Fruit fly (Drosophila melanogaster) ovary, adult (tissue): ENCODE measurements around the gene Srg3.

Experiments used
- CG17801 ChIP-seq: fragments of 200-800 bp; optimal IDR thresholded peaks from 2 replicates; lab custom pipeline; 2019; ENCODE audit warnings: missing biosample characterization, mild to moderate bottlenecking, missing genetic modification characterization, moderate library complexity; ENCODE audit not compliant: partially characterized antibody

Srg3 gene

DNA sequence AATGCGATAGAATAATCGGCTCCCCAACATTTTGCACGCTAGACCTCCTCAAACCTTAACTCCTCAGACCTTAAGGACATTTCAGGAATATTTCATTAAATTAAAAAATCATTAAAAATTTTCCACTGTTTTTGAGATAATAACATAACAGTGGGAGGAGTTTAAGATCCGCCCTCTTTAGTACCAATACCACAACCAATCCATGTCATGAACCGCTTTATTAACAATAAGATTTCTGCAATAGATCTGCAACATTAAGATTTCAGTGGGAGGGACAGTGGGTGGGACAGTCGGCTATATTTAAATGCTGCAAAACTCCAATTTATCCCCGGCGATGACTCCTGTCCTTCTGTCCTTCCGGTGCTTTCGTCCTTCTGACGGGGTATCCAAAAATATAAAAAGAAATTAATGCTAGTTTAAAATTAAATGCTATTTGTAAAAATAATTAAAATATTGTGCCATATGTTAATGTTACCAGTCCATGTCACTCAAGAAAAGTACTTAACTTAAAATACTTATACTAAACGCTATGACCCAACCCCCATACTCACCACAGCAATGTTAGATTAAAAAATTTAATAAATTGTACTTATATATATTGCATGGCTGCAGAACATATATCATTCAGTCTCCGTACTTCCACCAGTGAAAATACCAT, at the start of gene Srg3:
TSS of gene Srg3 (plus strand) at position 608 of the 658 bp plus-strand sequence.
- no peak for TF ChIP-seq CG17801 (GFP tag; lab: Kevin White, UChicago)

DNA sequence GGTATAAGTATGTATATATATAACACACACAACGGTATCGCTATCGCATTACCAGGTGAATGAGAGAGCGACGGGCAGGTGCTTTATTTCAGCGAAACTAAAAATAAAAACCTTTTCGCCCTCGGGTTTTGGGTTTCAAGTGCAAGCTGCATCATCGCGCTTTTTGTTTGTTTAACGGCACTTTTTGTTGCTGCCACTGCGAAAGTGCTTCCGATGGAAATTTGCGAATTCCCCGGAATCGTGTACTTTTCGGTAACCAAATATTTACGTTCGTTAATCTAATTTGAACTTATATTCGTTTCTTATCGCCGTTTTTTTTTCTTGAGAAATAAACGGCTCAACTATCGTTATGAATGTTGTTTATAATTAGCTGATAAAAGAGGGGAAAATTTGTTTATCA, 47.0 kb upstream of the Srg3 start:
- peak; percentile 11 for TF ChIP-seq CG17801 (GFP tag; lab: Kevin White, UChicago)

DNA sequence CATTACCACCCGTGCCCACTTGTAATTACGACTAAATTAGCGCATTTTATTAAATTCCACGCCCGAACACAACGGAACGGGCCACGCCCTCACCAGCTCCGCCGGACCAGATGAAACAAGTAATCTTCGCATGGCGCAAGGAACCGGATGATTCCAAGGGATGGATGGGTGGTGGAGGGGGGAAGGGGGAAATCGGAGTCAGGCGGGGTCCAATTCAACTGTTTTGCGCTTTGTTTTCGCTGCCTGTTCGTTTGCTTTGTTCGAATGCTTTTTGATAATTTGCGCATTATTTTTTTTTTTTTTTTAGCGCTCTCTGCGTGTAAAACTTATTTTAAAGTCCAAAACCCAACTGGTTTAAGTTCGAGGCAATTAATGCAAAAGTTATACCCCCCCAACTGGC, 46.3 kb upstream of the Srg3 start:
- no peak for TF ChIP-seq CG17801 (GFP tag; lab: Kevin White, UChicago)

DNA sequence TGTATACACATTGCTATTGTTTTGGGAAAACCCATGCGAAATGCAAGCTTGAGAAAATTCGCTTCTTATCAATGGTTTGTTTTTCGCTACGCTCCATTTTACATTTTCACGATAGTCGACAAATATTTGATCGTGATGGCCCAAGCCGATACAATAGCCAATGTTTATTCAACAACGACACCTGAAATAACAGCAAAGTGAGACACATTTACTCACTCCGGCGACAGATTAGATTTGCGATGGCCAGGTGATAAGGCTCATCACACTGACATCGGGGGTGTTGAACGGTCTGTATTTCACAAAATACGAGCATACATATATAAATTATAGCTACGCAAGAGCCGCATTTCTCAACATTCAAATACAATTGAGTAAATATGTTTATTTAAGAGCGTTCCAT, 45.9 kb upstream of the Srg3 start:
- peak; percentile 58 for TF ChIP-seq CG17801 (GFP tag; lab: Kevin White, UChicago)

DNA sequence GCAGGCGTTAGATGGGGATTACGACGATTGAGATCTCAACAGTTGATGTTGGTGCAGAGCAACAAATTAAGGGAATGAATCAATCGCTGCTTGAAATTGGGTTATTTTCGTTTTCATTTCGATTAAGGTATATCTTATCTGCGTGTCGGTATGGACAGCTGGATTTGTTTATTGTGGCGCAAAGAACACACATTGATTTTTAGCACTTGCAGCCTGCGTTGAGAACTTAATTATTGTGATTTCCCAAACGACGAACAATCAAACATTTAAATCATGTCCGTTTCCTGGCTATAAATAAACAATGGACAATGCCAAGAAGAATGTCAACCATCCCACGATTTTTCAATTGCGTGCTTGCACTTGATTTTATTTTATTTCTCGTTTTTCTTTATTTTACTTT, 45.0 kb upstream of the Srg3 start:
- TF ChIP-seq CG17801 (GFP tag; lab: Kevin White, UChicago) = no peak

DNA sequence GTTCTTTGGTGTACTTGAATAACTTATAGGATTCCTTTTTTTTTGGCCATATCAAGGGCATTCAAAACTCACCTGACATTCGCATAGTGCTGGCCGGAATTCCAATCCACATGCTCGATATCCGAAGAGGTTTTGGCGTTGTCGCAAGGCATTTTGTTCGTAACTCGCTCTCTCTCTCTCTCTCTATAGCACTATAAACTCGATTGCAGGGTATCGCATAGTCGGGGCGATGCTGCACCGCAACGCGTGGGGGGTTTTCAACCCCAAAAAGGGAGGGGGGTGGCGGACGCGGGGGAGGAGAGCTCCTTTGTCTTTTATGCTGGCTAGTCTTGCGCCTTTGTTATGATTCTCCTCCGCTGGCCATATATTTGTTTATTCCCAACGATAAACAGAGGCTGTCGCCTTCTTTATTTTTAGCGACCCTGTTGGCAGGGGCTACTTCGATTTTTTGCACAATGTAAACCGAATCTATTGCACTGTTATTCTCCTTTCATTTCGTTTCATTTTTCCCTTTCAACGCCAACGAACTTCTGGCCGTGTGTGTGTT, 44.5 kb upstream of the Srg3 start:
- no peak for TF ChIP-seq CG17801 (GFP tag; lab: Kevin White, UChicago)

DNA sequence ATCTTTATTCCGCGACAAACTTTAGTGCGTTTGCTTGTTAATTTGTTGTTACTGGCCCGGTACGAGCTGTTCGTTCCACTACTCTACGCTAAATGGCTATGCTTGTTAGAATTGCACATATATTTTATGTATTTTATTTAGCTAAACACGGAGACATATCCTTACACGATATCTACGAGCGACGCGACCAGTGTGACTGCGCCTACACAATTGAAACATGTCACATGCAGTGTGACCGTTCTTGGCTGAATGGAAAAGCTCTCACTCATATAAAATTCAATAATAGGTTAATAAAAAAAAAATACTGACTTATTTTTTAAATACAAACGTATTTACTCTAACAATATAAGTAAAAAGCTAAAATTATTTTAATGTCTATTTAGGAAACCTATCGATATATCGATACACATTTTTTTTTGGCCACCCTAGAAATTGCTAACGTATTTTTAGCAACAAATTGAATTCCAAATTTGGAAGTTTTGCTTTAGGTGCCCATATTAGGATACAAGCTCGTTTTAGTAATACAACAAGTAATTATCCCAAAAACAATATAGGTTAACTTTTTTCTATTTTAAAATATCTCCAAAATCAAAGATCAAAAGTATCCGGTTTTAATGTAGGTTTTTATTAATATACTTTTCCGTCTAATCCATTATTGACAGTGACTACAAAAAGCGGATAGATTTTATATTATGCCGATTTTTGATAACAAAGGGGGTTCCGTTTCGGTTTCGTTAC, 43.9 kb upstream of the Srg3 start, which contains the start of gene CG4080:
TSS of gene CG4080 (minus strand) at position 215 of the 738 bp plus-strand sequence.
- TF ChIP-seq CG17801 (GFP tag; lab: Kevin White, UChicago) = peak; percentile 68

DNA sequence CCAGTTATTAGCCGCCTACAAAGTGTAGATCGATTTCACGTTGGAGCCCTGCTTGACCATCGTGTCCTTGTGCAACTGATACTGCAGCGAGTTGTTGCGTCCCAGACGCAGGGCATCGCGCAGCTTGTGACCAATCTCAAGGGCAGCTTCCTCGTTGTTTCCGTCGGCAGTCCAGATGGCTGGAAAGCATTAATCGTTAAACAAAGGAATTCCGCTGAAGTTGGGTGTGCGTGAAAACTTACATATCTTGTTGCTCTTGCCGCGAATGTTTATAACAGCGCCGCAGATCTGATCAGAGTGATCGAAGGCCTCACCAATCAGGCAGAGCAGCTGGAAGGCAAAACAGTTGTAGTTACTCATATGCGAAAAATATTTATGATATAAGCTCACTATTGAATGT, 43.2 kb upstream of the Srg3 start:
- TF ChIP-seq CG17801 (GFP tag; lab: Kevin White, UChicago) = no peak

DNA sequence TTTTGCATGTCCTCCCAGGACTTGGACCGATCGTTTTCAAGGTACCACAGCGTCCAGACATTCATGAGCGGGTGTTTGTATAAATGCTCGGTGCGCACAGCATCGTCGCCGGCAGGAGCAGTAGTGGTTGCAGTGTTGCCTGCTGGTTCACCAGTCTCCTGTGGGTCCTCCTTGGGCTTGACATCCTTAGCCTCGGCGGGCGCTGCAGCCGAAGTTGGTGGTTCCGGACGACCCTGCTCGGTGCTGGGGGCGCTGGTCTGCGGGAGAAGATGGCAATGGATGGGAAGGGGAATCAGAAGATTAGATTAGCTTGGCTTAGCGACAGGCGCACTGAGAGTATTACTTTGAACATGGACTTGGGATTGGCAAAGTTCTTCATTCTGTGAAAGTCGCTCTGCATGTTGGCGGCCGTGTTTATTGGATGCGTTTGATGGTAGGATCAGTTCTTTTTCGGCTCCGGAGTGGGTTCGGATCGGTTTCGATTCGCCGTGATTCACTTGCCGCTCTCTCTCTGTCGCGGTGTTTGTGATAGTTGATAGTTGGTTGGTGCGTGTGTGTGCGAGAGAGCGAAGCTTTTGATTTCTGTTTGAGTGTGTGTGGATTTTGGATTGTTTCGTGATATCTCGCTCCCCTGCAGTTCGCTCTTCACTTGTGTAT, 42.2 kb upstream of the Srg3 start:
- no peak for TF ChIP-seq CG17801 (GFP tag; lab: Kevin White, UChicago)

DNA sequence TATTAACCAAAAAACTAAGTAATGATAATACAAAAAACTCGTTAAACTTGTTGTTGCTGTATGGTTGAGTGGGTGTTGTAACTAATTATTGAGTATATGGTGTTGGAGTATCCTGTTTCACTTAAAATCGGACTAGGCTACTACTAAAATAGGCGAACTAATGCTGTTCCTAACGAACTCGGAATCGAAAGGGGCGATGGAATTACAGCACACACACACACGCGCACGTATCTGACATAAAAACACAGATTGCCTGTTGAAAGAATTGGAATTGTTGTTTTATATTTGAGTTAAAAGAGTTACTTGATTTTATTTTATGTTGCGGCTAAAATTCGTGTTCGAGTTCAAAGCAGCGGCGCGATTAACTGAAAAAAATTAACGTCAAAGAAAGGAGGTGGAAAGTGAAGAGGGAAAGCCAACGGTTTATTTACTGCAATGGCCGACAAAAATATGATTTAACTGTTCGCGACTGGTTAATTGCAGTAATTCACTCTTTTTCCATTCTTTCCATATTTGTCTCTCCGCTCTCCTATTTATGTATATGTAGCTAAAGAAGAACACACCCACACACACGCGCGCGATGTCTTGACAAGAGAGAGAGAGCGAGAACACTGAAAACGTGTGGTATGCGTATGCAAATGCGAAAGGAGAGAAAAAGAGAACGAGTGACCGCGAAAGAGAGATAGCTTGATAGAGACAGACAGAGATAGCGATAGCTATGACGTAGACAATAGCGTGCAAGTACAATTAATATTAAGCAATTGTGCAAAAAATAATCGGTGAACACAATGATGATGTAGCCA, 41.5 kb upstream of the Srg3 start:
- TF ChIP-seq CG17801 (GFP tag; lab: Kevin White, UChicago) = no peak

DNA sequence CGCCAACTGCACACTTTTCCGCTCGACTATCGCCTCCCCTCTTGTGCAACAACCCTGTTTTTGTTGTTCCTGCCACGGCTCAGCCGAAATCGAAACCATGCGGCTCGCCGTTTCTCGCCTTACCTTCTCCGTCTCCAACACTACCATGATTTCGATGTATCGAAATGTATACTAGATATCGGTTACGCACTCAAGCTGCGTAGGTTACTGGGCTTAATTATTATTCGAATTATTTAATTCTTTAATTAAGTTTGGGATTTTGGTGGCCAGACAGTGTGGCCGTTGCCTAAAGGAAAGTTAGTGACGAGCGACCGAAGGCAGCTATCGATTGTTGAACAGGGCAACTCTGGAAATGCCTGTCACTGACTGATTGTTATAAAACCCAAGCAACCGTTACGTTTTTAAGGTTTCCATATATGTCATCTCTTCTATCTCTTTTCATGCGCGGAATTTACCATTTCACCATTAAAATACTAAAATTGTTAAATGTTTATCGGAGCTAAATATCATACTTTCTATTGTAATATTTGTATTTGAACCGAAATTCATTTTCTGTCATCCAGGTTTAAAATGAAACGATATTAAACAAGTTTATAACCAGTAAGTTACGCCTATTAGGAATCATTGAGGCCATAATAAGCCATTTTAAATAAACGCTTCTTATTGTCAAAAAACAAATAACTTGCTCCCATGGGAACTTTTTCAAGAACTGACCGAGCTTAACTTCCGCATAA, 40.7 kb upstream of the Srg3 start, which contains the start of gene eIF4E1:
TSS of gene eIF4E1 (minus strand) at position 304 of the 734 bp plus-strand sequence.
- TF ChIP-seq CG17801 (GFP tag; lab: Kevin White, UChicago) = no peak

DNA sequence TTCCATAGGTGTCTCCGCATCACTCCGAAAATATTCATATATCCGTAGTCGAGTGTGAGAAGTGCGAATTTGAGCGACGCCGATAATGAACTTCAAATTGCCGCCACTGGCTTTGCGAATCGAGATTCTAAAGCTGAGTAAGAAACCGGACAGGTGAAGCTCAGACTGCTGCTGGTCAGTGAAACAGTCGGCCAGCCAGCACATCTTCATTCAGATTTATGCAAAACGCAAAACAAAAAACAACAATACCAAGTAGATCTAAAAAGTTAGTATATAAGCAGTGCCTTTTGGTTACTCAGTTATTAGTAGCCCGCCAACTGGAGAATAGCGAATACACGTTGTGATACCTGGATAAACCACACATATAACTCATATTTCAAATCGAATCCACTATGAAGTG, 38.5 kb upstream of the Srg3 start, which contains the start of gene Cpr67B:
TSS of gene Cpr67B (plus strand) at position 301 of the 400 bp plus-strand sequence.
- no peak for TF ChIP-seq CG17801 (GFP tag; lab: Kevin White, UChicago)

DNA sequence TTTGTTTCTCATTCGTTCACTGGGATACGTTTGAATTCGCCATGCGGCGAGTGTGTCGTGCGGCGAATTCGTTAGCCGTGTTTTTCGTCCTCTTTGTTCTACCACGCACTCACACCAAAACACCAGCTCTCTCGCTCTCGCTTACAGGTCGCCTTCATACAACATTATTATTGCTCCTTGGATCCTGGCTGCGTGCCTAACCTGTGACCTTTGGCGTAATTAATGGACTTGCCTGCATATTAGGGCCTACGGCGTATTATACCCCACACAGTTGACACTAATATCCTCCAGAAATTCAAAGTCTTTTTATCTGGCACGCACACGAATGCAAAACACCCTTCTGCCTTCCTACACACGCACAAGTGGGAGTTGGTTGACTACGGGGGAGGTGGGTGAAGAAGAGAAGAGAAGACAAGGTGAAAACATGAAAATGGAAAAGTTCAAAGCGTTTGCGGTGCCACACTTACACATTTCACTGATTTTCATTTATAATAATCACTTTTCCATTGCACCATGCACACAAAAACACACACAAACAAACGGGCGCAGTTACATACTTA, 32.9 kb upstream of the Srg3 start:
- TF ChIP-seq CG17801 (GFP tag; lab: Kevin White, UChicago) = no peak
